Worm (Caenorhabditis elegans) whole organism, midembryonic: ENCODE measurements around the gene str-254.

Experiments used
- T22C8.4 ChIP-seq: fragments of 200-800 bp; sonication (Bioruptor generic); IDR thresholded peaks from 2 replicates; pipeline ENCODE4 v1.3.6; 2022; ENCODE audit warnings: missing genetic modification characterization, missing compliant biosample characterization
- cog-1 ChIP-seq: sonication (generic microtip); optimal IDR thresholded peaks from 2 replicates; lab custom pipeline; 2016; ENCODE audit warnings: missing genetic modification characterization, missing compliant biosample characterization
- flt-1 ChIP-seq: fragments of 200-800 bp; sonication (Bioruptor generic); IDR thresholded peaks from 2 replicates; pipeline ENCODE4 v1.3.6; 2022; ENCODE audit warnings: missing genetic modification characterization, missing compliant biosample characterization
- klf-2 ChIP-seq: fragments of 200-800 bp; sonication (Bioruptor generic); conservative IDR thresholded peaks from 2 replicates; pipeline ENCODE4 v1.3.6; 2022; ENCODE audit warnings: missing genetic modification reagents, missing genetic modification characterization, missing compliant biosample characterization
- med-1 ChIP-seq: sonication (generic microtip); optimal IDR thresholded peaks from 2 replicates; lab custom pipeline; 2017; ENCODE audit warnings: missing genetic modification characterization, mild to moderate bottlenecking, missing compliant biosample characterization, antibody characterized with exemption, missing genetic modification reagents; ENCODE audit not compliant: insufficient read depth
- ref-1 ChIP-seq: fragments of 200-800 bp; sonication (Bioruptor generic); conservative IDR thresholded peaks from 2 replicates; pipeline ENCODE4 v1.3.6; 2022; ENCODE audit warnings: missing genetic modification reagents, missing genetic modification characterization, missing compliant biosample characterization
- tab-1 ChIP-seq: fragments of 200-800 bp; sonication (Bioruptor generic); IDR thresholded peaks from 2 replicates; pipeline ENCODE4 v1.3.6; 2022; ENCODE audit warnings: missing genetic modification characterization, missing compliant biosample characterization
- ztf-23 ChIP-seq: fragments of 200-800 bp; sonication (Bioruptor generic); IDR thresholded peaks from 2 replicates; pipeline ENCODE4 v1.3.6; 2022; ENCODE audit warnings: missing genetic modification reagents, missing genetic modification characterization, missing compliant biosample characterization
- ztf-29 ChIP-seq: fragments of 200-800 bp; sonication (Bioruptor generic); IDR thresholded peaks from 2 replicates; pipeline ENCODE4 v1.3.6; 2022; ENCODE audit warnings: missing genetic modification reagents, missing genetic modification characterization, missing compliant biosample characterization

Gene str-254

DNA sequence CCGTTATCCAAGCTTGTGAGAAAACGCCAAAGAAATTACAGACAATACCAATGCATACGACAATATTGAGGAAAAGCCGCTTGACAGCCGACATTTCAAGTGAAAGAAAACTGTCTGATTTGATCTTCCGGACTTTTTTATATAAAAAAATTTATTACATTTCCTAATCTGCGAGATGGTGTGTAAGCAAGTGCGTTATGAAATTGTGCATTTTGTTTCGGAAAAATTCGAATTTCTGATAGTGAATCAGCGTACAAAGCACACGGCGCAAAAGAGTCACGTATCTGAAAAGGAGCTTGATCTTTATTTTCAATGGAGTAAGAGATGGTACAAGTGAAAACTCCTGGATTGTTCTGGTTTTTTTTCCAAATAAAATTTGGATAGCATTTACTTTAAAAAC, 12.2 kb downstream of the str-254 start, which contains the start of gene clc-32:
Gene clc-32, minus strand, starts transcription at position 101 of the 400 bp plus-strand sequence.
- no peak for TF ChIP-seq cog-1 (tag; lab: Kevin White, UChicago)
- no peak for TF ChIP-seq T22C8.4 (GFP tag; lab: Robert Waterston, UW)
- TF ChIP-seq med-1, result no peak
- no peak for TF ChIP-seq klf-2
- no peak for TF ChIP-seq ref-1 (GFP tag; lab: Robert Waterston, UW)
- TF ChIP-seq tab-1 (GFP tag; lab: Robert Waterston, UW), result no peak
- TF ChIP-seq flt-1 (GFP tag; lab: Robert Waterston, UW), result no peak
- no peak for TF ChIP-seq ztf-29 (GFP tag; lab: Robert Waterston, UW)
- TF ChIP-seq ztf-23 (GFP tag; lab: Robert Waterston, UW), result no peak

DNA sequence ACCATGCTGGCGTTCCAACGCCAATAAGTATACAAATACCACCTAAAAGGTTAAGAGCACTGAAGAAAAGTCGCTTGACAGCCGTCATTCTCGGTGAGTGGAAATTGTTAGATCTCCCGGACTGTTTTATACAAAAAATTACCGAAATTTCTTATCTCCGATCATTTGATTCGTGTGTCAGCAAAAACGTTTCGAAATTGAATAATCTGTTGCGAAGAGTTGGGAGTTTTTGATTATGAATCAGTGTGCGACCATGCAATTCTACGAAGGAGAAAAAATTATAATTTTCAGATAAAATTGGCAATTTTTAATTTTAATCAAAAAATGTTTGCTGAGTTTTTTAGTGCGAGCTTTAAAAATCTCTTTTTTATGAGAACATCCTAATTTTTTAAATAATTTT, 13.7 kb downstream of the str-254 start, which contains the start of gene clc-11:
Gene clc-11, minus strand, starts transcription at position 101 of the 400 bp plus-strand sequence.
- no peak for TF ChIP-seq cog-1 (tag; lab: Kevin White, UChicago)
- TF ChIP-seq tab-1 (GFP tag; lab: Robert Waterston, UW), result no peak
- TF ChIP-seq klf-2, result no peak
- no peak for TF ChIP-seq T22C8.4 (GFP tag; lab: Robert Waterston, UW)
- TF ChIP-seq ref-1 (GFP tag; lab: Robert Waterston, UW), result no peak
- no peak for TF ChIP-seq ztf-23 (GFP tag; lab: Robert Waterston, UW)
- no peak for TF ChIP-seq med-1
- TF ChIP-seq flt-1 (GFP tag; lab: Robert Waterston, UW), result no peak
- no peak for TF ChIP-seq ztf-29 (GFP tag; lab: Robert Waterston, UW)

DNA sequence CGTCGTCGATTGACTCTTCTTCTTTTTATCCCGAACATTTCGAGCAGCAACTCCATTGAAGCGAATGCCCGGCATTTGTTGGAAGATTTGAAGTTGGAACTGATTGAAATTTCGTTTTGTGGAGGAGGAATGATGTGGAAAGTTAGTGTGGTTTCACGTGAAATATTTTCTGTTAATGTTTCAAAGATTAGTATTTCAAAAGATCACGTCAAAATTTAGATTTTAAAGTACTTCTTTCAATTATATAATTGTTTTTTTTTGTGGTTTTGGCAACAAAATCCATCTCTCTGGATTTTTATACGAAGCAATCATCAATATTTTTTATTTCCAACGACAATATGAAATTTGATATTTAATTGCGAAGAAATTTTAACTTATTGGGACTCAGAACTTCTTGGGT, 16.2 kb downstream of the str-254 start, which contains the start of gene F44G3.7:
Gene F44G3.7, minus strand, starts transcription at position 101 of the 400 bp plus-strand sequence.
- TF ChIP-seq tab-1 (GFP tag; lab: Robert Waterston, UW) (no peak), T22C8.4 (GFP tag; lab: Robert Waterston, UW) (no peak), klf-2 (no peak), ztf-29 (GFP tag; lab: Robert Waterston, UW) (no peak), flt-1 (GFP tag; lab: Robert Waterston, UW) (no peak), med-1 (no peak), ref-1 (GFP tag; lab: Robert Waterston, UW) (no peak), cog-1 (tag; lab: Kevin White, UChicago) (no peak), ztf-23 (GFP tag; lab: Robert Waterston, UW) (no peak)

DNA sequence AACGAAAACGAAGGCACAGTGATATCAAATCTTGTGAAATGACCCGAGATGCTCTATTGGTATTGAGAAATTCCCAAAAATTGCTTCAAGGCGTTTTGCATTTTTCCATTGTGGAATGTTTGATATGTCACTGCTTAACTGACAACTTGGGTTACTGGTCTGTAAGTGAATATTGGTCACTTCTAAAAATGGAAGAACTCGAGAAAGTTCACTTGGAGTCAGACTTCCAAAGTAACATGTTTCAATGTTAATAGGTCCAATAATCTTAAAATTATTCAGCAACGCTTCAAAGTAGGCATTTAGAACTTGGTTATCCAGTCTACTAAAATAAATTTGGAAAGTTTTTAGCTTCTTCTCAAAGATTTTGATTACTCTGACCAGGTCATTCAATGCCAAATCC, 20.6 kb downstream of the str-254 start, which contains the start of gene fbxa-144:
Gene fbxa-144, minus strand, starts transcription at position 101 of the 400 bp plus-strand sequence.
- TF ChIP-seq flt-1 (GFP tag; lab: Robert Waterston, UW) (no peak), tab-1 (GFP tag; lab: Robert Waterston, UW) (no peak), ztf-23 (GFP tag; lab: Robert Waterston, UW) (no peak), med-1 (no peak), cog-1 (tag; lab: Kevin White, UChicago) (no peak), T22C8.4 (GFP tag; lab: Robert Waterston, UW) (no peak), ref-1 (GFP tag; lab: Robert Waterston, UW) (no peak), ztf-29 (GFP tag; lab: Robert Waterston, UW) (no peak), klf-2 (no peak)

DNA sequence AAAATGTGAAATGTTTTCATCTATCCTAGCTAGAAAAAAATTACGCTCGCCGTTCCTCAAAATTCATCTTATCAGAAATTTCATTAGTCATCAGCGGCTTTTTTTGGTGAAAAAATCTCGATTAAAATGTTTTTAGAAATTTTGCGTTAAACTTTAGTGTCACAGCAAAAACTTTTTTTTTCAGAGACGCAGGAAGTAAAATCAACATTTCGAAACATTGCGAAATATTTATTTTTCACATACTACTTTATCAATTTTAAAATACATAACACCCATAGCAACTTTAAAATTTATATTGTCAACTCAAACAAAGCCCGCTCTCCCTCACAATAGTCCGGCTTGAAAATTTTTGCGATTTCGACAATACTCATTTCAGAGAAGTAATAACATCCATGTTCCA, 21.1 kb downstream of the str-254 start:
- TF ChIP-seq med-1 (no peak), ref-1 (GFP tag; lab: Robert Waterston, UW) (no peak), ztf-29 (GFP tag; lab: Robert Waterston, UW) (no peak), T22C8.4 (GFP tag; lab: Robert Waterston, UW) (no peak), ztf-23 (GFP tag; lab: Robert Waterston, UW) (no peak), klf-2 (no peak), flt-1 (GFP tag; lab: Robert Waterston, UW) (no peak), tab-1 (GFP tag; lab: Robert Waterston, UW) (no peak), cog-1 (tag; lab: Kevin White, UChicago) (no peak)

DNA sequence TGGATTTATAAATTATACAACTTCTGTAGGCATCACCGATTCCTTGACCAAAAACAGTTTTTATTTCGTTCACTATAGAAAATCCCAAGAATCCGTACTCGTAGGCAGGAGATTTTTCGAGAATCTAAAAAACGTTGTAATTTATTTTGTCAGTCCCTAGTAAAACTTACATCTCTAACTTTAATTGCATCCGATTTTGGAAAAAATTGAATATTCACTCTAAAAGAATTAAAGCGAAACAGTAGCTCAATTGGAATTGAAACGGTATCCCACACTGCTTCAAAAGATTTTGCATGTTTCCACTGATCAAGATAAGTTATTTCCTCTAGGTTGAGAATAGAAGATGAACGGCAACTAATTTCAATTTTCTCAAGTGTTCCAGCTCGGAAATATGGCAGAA, 22.0 kb downstream of the str-254 start, which contains the start of gene fbxa-142:
Gene fbxa-142, minus strand, starts transcription at position 101 of the 400 bp plus-strand sequence.
- no peak for TF ChIP-seq ztf-23 (GFP tag; lab: Robert Waterston, UW)
- no peak for TF ChIP-seq tab-1 (GFP tag; lab: Robert Waterston, UW)
- no peak for TF ChIP-seq med-1

DNA sequence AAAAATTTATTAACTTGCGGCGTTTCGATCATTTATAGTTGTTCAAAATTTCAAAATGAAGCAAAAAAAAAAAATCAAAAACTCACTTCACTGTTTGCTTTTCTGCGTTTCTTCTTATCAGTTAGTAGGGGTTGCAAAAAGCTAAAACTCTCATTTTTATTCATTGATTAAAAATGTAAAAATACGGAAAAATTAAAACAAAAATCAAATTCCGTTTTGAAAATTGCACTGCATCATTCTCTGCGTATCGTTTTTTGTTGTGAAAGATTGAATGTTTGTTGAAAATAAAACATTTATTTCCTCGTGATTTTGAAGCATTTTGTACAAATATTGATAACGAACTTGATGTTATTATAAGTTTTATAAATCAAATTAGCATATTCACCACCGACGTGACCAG, 24.2 kb downstream of the str-254 start:
- TF ChIP-seq T22C8.4 (GFP tag; lab: Robert Waterston, UW) (no peak), ztf-23 (GFP tag; lab: Robert Waterston, UW) (no peak), flt-1 (GFP tag; lab: Robert Waterston, UW) (no peak)

DNA sequence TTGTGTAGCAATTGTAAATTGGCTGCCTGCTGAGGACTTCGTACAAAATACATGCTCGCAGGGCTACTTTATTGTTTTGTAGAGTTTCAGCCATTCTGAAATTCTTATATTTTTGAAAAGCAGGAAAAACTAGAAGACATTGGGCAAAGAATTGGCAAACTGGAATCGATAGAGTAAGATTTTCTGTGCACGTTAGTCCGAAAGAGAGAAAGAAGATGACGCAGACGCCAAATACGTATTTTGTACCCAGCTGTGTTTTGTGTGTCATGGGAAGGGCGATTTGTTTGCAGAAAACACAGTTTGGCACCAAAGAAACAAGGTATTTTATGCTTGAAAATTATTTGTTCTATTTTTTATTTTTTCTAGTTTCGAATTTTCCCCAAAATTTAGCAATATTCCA, 25.9 kb downstream of the str-254 start, which contains the start of gene fbxa-143:
Gene fbxa-143, minus strand, starts transcription at position 101 of the 400 bp plus-strand sequence.
- TF ChIP-seq med-1 (no peak), ztf-29 (GFP tag; lab: Robert Waterston, UW) (no peak), tab-1 (GFP tag; lab: Robert Waterston, UW) (no peak), ztf-23 (GFP tag; lab: Robert Waterston, UW) (no peak), ref-1 (GFP tag; lab: Robert Waterston, UW) (no peak), T22C8.4 (GFP tag; lab: Robert Waterston, UW) (no peak), flt-1 (GFP tag; lab: Robert Waterston, UW) (no peak), cog-1 (tag; lab: Kevin White, UChicago) (no peak), klf-2 (no peak)

DNA sequence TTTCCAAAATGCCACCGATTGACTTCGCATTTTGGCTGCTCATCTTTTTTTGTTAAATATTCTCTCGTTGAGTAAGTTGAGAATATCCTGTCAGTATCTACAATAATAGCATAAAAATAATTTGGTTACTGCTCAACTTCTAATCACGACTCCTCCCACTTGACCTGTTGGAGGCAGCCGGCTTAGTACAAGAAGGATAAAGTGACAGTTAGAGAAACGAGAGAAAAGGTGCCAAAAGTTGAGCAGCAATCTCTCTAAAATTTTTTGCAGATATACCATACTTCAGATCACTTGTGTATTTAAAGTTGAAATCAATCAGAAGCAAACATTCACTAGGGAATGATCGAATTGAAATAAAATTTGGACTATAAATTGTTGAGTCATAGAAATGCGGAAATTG, 28.5 kb downstream of the str-254 start, which contains the start of gene nhr-111:
Gene nhr-111, minus strand, starts transcription at position 101 of the 400 bp plus-strand sequence.
- TF ChIP-seq klf-2, result no peak
- TF ChIP-seq flt-1 (GFP tag; lab: Robert Waterston, UW), result no peak
- no peak for TF ChIP-seq ref-1 (GFP tag; lab: Robert Waterston, UW)
- no peak for TF ChIP-seq med-1
- TF ChIP-seq T22C8.4 (GFP tag; lab: Robert Waterston, UW), result no peak
- TF ChIP-seq tab-1 (GFP tag; lab: Robert Waterston, UW), result no peak
- no peak for TF ChIP-seq ztf-29 (GFP tag; lab: Robert Waterston, UW)
- no peak for TF ChIP-seq cog-1 (tag; lab: Kevin White, UChicago)

DNA sequence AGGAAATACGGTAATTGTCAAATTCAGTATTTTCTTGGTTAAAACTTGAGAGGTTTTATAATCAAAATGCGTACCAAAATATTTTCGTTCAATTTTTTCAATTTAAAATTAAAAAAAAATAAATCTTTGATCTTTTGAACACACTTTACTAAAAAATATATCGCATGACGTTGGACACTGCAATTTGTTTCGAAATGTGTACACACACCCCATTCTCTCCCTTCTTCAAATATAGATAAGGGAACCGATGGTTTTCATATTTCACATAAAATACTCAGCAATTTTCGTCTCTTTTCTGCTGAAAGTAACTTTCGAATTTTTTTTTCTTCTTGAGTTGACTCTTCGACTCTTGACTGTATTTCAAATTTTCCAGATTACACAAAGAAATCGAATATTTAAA, 31.8 kb downstream of the str-254 start:
- TF ChIP-seq klf-2 (no peak), tab-1 (GFP tag; lab: Robert Waterston, UW) (no peak), ztf-29 (GFP tag; lab: Robert Waterston, UW) (no peak), med-1 (no peak), ztf-23 (GFP tag; lab: Robert Waterston, UW) (no peak), ref-1 (GFP tag; lab: Robert Waterston, UW) (no peak), cog-1 (tag; lab: Kevin White, UChicago) (no peak)
